Fruit fly (Drosophila melanogaster): ENCODE data around the gene Ptp10D.

dm6 chrX:11685918-11686640 lies 64.3 kb downstream of the Ptp10D start:
- TF ChIP-seq usp (GFP tag; optimal IDR thresholded peaks at IDR 0.05) (no peak), pan (optimal IDR thresholded peaks at IDR 0.05) (no peak), Dll (optimal IDR thresholded peaks at IDR 0.05) (no peak), EcR (GFP tag; optimal IDR thresholded peaks at IDR 0.05) (peak in 1 of 2 experiments; percentile 37)
